Fruit fly (Drosophila melanogaster): Measurements from ENCODE around the gene Cip4.

Cip4 gene

dm6 chr3L:4403180-4403769, 39.4 kb upstream of the Cip4 start, which contains the start of gene Syx17:
Gene Syx17, plus strand, starts transcription at chr3L:4403487.
- no peak for TF ChIP-seq ttk (optimal IDR thresholded peaks at IDR 0.05)
- no peak for TF ChIP-seq Myc (optimal IDR thresholded peaks at IDR 0.05)
- no peak for TF ChIP-seq psq (optimal IDR thresholded peaks at IDR 0.05)
- TF ChIP-seq insv (optimal IDR thresholded peaks at IDR 0.05): no peak
- TF ChIP-seq Sin3A (optimal IDR thresholded peaks at IDR 0.05): no peak
- no peak for TF ChIP-seq h (optimal IDR thresholded peaks at IDR 0.05)

dm6 chr3L:4401241-4401640, 37.3 kb upstream of the Cip4 start:
- no peak for TF ChIP-seq ttk (optimal IDR thresholded peaks at IDR 0.05)
- no peak for TF ChIP-seq insv (optimal IDR thresholded peaks at IDR 0.05)
- TF ChIP-seq Sin3A (optimal IDR thresholded peaks at IDR 0.05): no peak
- no peak for TF ChIP-seq h (optimal IDR thresholded peaks at IDR 0.05)
- TF ChIP-seq Myc (optimal IDR thresholded peaks at IDR 0.05): no peak
- no peak for TF ChIP-seq psq (optimal IDR thresholded peaks at IDR 0.05)

- TF ChIP-seq Sin3A (optimal IDR thresholded peaks at IDR 0.05) (no peak), h (optimal IDR thresholded peaks at IDR 0.05) (no peak), psq (optimal IDR thresholded peaks at IDR 0.05) (no peak), insv (optimal IDR thresholded peaks at IDR 0.05) (no peak), ttk (optimal IDR thresholded peaks at IDR 0.05) (no peak), Myc (optimal IDR thresholded peaks at IDR 0.05) (no peak)
Measured at dm6 chr3L:4399905-4400304, 36.0 kb upstream of the Cip4 start.

- TF ChIP-seq psq (optimal IDR thresholded peaks at IDR 0.05): no peak
- TF ChIP-seq ttk (optimal IDR thresholded peaks at IDR 0.05): no peak
- no peak for TF ChIP-seq h (optimal IDR thresholded peaks at IDR 0.05)
- TF ChIP-seq insv (optimal IDR thresholded peaks at IDR 0.05): no peak
- no peak for TF ChIP-seq Sin3A (optimal IDR thresholded peaks at IDR 0.05)
- no peak for TF ChIP-seq Myc (optimal IDR thresholded peaks at IDR 0.05)
Measured at dm6 chr3L:4397874-4398273, 34.0 kb upstream of the Cip4 start.

- no peak for TF ChIP-seq Sin3A (optimal IDR thresholded peaks at IDR 0.05)
- TF ChIP-seq h (optimal IDR thresholded peaks at IDR 0.05): no peak
- TF ChIP-seq insv (optimal IDR thresholded peaks at IDR 0.05): no peak
- TF ChIP-seq Myc (optimal IDR thresholded peaks at IDR 0.05): no peak
- TF ChIP-seq psq (optimal IDR thresholded peaks at IDR 0.05): no peak
Measured at dm6 chr3L:4397137-4397536, 33.2 kb upstream of the Cip4 start.

- TF ChIP-seq insv (optimal IDR thresholded peaks at IDR 0.05): no peak
- no peak for TF ChIP-seq ttk (optimal IDR thresholded peaks at IDR 0.05)
- no peak for TF ChIP-seq Myc (optimal IDR thresholded peaks at IDR 0.05)
- TF ChIP-seq Sin3A (optimal IDR thresholded peaks at IDR 0.05): no peak
- no peak for TF ChIP-seq psq (optimal IDR thresholded peaks at IDR 0.05)
- TF ChIP-seq h (optimal IDR thresholded peaks at IDR 0.05): no peak
Measured at dm6 chr3L:4396372-4396771, 32.5 kb upstream of the Cip4 start.

- TF ChIP-seq ttk (optimal IDR thresholded peaks at IDR 0.05) (no peak), Sin3A (optimal IDR thresholded peaks at IDR 0.05) (no peak), psq (optimal IDR thresholded peaks at IDR 0.05) (no peak), h (optimal IDR thresholded peaks at IDR 0.05) (no peak)
Measured at dm6 chr3L:4395501-4396073, 31.7 kb upstream of the Cip4 start.

dm6 chr3L:4393642-4394041, 29.7 kb upstream of the Cip4 start:
- TF ChIP-seq Myc (optimal IDR thresholded peaks at IDR 0.05): no peak
- TF ChIP-seq Sin3A (optimal IDR thresholded peaks at IDR 0.05): no peak
- no peak for TF ChIP-seq psq (optimal IDR thresholded peaks at IDR 0.05)
- TF ChIP-seq ttk (optimal IDR thresholded peaks at IDR 0.05): no peak
- no peak for TF ChIP-seq h (optimal IDR thresholded peaks at IDR 0.05)
- TF ChIP-seq insv (optimal IDR thresholded peaks at IDR 0.05): no peak

dm6 chr3L:4392851-4393250, 28.9 kb upstream of the Cip4 start:
- TF ChIP-seq h (optimal IDR thresholded peaks at IDR 0.05) (no peak), Sin3A (optimal IDR thresholded peaks at IDR 0.05) (no peak), psq (optimal IDR thresholded peaks at IDR 0.05) (no peak), Myc (optimal IDR thresholded peaks at IDR 0.05) (no peak), ttk (optimal IDR thresholded peaks at IDR 0.05) (no peak), insv (optimal IDR thresholded peaks at IDR 0.05) (no peak)

dm6 chr3L:4389104-4389503, 25.2 kb upstream of the Cip4 start:
- TF ChIP-seq Sin3A (optimal IDR thresholded peaks at IDR 0.05) (no peak), h (optimal IDR thresholded peaks at IDR 0.05) (no peak), psq (optimal IDR thresholded peaks at IDR 0.05) (no peak), insv (optimal IDR thresholded peaks at IDR 0.05) (no peak), Myc (optimal IDR thresholded peaks at IDR 0.05) (no peak), ttk (optimal IDR thresholded peaks at IDR 0.05) (no peak)

dm6 chr3L:4388215-4388614, 24.3 kb upstream of the Cip4 start:
- TF ChIP-seq Sin3A (optimal IDR thresholded peaks at IDR 0.05) (no peak), insv (optimal IDR thresholded peaks at IDR 0.05) (no peak), psq (optimal IDR thresholded peaks at IDR 0.05) (no peak), Myc (optimal IDR thresholded peaks at IDR 0.05) (no peak), h (optimal IDR thresholded peaks at IDR 0.05) (no peak), ttk (optimal IDR thresholded peaks at IDR 0.05) (no peak)

- TF ChIP-seq ttk (optimal IDR thresholded peaks at IDR 0.05): no peak
- no peak for TF ChIP-seq Sin3A (optimal IDR thresholded peaks at IDR 0.05)
- no peak for TF ChIP-seq psq (optimal IDR thresholded peaks at IDR 0.05)
- TF ChIP-seq insv (optimal IDR thresholded peaks at IDR 0.05): no peak
- no peak for TF ChIP-seq Myc (optimal IDR thresholded peaks at IDR 0.05)
- TF ChIP-seq h (optimal IDR thresholded peaks at IDR 0.05): no peak
Measured at dm6 chr3L:4384326-4384662, 20.4 kb upstream of the Cip4 start, which contains the start of gene slow. Gene slow, plus strand, starts transcription at chr3L:4384442.

Data from Kc167 (cell line).